Worm (Caenorhabditis elegans) whole organism, L4 larva: ENCODE results near the gene nhr-101.

Experiments used
- ama-1 ChIP-seq: fragments of 150-350 bp; optimal IDR thresholded peaks from 2 replicates; lab custom pipeline; 2014; ENCODE audit warnings: inconsistent platforms, mixed read lengths
- ctbp-1 ChIP-seq: fragments of 200-800 bp; sonication (Bioruptor generic); IDR thresholded peaks from 2 replicates; pipeline ENCODE4 v1.3.6; 2022; ENCODE audit warnings: missing genetic modification reagents, missing genetic modification characterization, missing compliant biosample characterization
- mep-1 ChIP-seq: fragments of 150-350 bp; sonication (generic microtip); optimal IDR thresholded peaks from 3 replicates; lab custom pipeline; 2014; ENCODE audit warnings: missing biosample characterization, missing genetic modification characterization
- pqm-1 ChIP-seq: sonication (generic microtip); optimal IDR thresholded peaks from 2 replicates; lab custom pipeline; 2017; ENCODE audit warnings: missing biosample characterization, missing genetic modification characterization
- set-16 ChIP-seq: fragments of 200-800 bp; sonication (Bioruptor generic); IDR thresholded peaks from 2 replicates; pipeline ENCODE4 v1.3.6; 2022; ENCODE audit warnings: missing genetic modification reagents, missing genetic modification characterization, missing compliant biosample characterization
- vab-7 ChIP-seq: fragments of 200-800 bp; sonication (Bioruptor generic); IDR thresholded peaks from 2 replicates; pipeline ENCODE4 v1.3.6; 2022; ENCODE audit warnings: missing genetic modification reagents, missing genetic modification characterization, missing compliant biosample characterization

ce11 chrV:11604484-11604883, 34.2 kb downstream of the nhr-101 start, which contains the start of gene dhs-20:
- TF ChIP-seq mep-1 (tag; lab: Kevin White, UChicago) (no peak), set-16 (GFP tag; lab: Robert Waterston, UW) (no peak), ctbp-1 (GFP tag; lab: Robert Waterston, UW) (no peak), ama-1 (no peak), vab-7 (GFP tag; lab: Robert Waterston, UW) (no peak), pqm-1 (peak; percentile 14)
